Worm (Caenorhabditis elegans) whole organism, late embryonic: ENCODE measurements around the gene soap-1.
A peak's percentile ranks its signal among the peaks of the same experiment; 100 is the strongest.

Experiments
- C08G9.2 ChIP-seq: sonication (generic microtip); optimal IDR thresholded peaks from 2 replicates; lab custom pipeline; 2016; ENCODE audit warnings: mild to moderate bottlenecking, missing genetic modification characterization, moderate library complexity, missing compliant biosample characterization
- ama-1 ChIP-seq: fragments of 150-350 bp; optimal IDR thresholded peaks from 2 replicates; lab custom pipeline; 2014
- ceh-31 ChIP-seq: sonication (generic microtip); optimal IDR thresholded peaks from 2 replicates; lab custom pipeline; 2016; ENCODE audit warnings: missing genetic modification characterization, missing compliant biosample characterization
- ceh-45 ChIP-seq: fragments of 200-800 bp; sonication (Bioruptor generic); IDR thresholded peaks from 2 replicates; pipeline ENCODE4 v1.3.6; 2022; ENCODE audit warnings: missing genetic modification reagents, missing genetic modification characterization, missing compliant biosample characterization
- ceh-9 ChIP-seq: sonication (generic microtip); optimal IDR thresholded peaks from 2 replicates; lab custom pipeline; 2016; ENCODE audit warnings: mild to moderate bottlenecking, missing genetic modification characterization, inconsistent platforms, missing compliant biosample characterization
- elt-4 ChIP-seq: sonication (generic microtip); optimal IDR thresholded peaks from 2 replicates; lab custom pipeline; 2016; ENCODE audit warnings: missing genetic modification characterization, missing compliant biosample characterization
- fkh-10 ChIP-seq: fragments of 150-350 bp; optimal IDR thresholded peaks from 2 replicates; lab custom pipeline; 2014; ENCODE audit warnings: missing biosample characterization, missing genetic modification reagents, missing genetic modification characterization
- lin-11 ChIP-seq: fragments of 200-800 bp; sonication (Bioruptor generic); optimal IDR thresholded peaks from 2 replicates; lab custom pipeline; 2018; ENCODE audit warnings: mild to moderate bottlenecking, missing genetic modification characterization, missing compliant biosample characterization
- mec-3 ChIP-seq: sonication (generic microtip); optimal IDR thresholded peaks from 2 replicates; lab custom pipeline; 2016; ENCODE audit warnings: borderline replicate concordance, missing genetic modification characterization, missing compliant biosample characterization
- nhr-232 ChIP-seq: sonication (generic microtip); optimal IDR thresholded peaks from 2 replicates; lab custom pipeline; 2016; ENCODE audit warnings: missing genetic modification characterization, missing compliant biosample characterization
- pqm-1 ChIP-seq: sonication (generic microtip); optimal IDR thresholded peaks from 2 replicates; lab custom pipeline; 2016; ENCODE audit warnings: missing genetic modification characterization, missing compliant biosample characterization
- sox-2 ChIP-seq: fragments of 200-800 bp; sonication (Bioruptor generic); IDR thresholded peaks from 2 replicates; pipeline ENCODE4 v1.3.6; 2022; ENCODE audit warnings: missing genetic modification reagents, missing genetic modification characterization, missing compliant biosample characterization
- sox-4 ChIP-seq: sonication (generic microtip); optimal IDR thresholded peaks from 2 replicates; lab custom pipeline; 2017; ENCODE audit warnings: mild to moderate bottlenecking, missing genetic modification characterization, inconsistent platforms, missing compliant biosample characterization
- unc-55 ChIP-seq: sonication (generic microtip); optimal IDR thresholded peaks from 2 replicates; lab custom pipeline; 2017; ENCODE audit warnings: missing biosample characterization, missing genetic modification reagents, missing genetic modification characterization

- TF ChIP-seq ceh-31 (tag; lab: Kevin White, UChicago) (no peak), sox-2 (GFP tag; lab: Robert Waterston, UW) (no peak), elt-4 (tag; lab: Kevin White, UChicago) (no peak), unc-55 (GFP tag; lab: Kevin White, UChicago) (no peak), nhr-232 (tag; lab: Kevin White, UChicago) (no peak), fkh-10 (GFP tag; lab: Kevin White, UChicago) (no peak), ceh-9 (no peak), sox-4 (tag; lab: Kevin White, UChicago) (no peak), ceh-45 (GFP tag; lab: Robert Waterston, UW) (no peak), pqm-1 (tag; lab: Kevin White, UChicago) (no peak), mec-3 (tag; lab: Kevin White, UChicago) (no peak), ama-1 (peak; percentile 40), lin-11 (tag; lab: Kevin White, UChicago) (no peak), C08G9.2 (no peak)
Observed at ce11 chrV:7198403-7198802, 16.3 kb downstream of the soap-1 start.
